Fruit fly (Drosophila melanogaster): ENCODE measurements around the gene CG5890.
A peak's percentile ranks its signal among the peaks of the same experiment; 100 is the strongest.

CG5890 gene

dm6 chr3R:25855594-25856305 lies at the start of gene CG5890:
TSS of gene CG5890 (plus strand) at chr3R:25856154.
- TF ChIP-seq luna (GFP tag; optimal IDR thresholded peaks at IDR 0.05) (no peak), slbo (GFP tag; IDR thresholded peaks at IDR 0.05) (peak; percentile 29; the same call in 1 of the 2 replicates), Ravus (GFP tag; IDR thresholded peaks at IDR 0.05) (no peak), CG2678 (tag; optimal IDR thresholded peaks at IDR 0.05) (peak; percentile 72), Antp (GFP tag; optimal IDR thresholded peaks at IDR 0.05) (no peak), CG7963 (GFP tag; IDR thresholded peaks at IDR 0.05; ENCODE audit: partially characterized antibody) (no peak), gcm (GFP tag; optimal IDR thresholded peaks at IDR 0.05) (no peak), dan (GFP tag; IDR thresholded peaks at IDR 0.05) (no peak), CG2889 (GFP tag; IDR thresholded peaks at IDR 0.05) (no peak), Lim3 (GFP tag; IDR thresholded peaks at IDR 0.05) (no peak), CG1233 (GFP tag; optimal IDR thresholded peaks at IDR 0.05) (peak; percentile 1), Oaz (GFP tag; IDR thresholded peaks at IDR 0.05) (no peak), fd102C (GFP tag; optimal IDR thresholded peaks at IDR 0.05) (no peak), gem (tag; optimal IDR thresholded peaks at IDR 0.05) (peak; percentile 48), CG2129 (GFP tag; IDR thresholded peaks at IDR 0.05; ENCODE audit: partially characterized antibody) (no peak), kni (GFP tag; optimal IDR thresholded peaks at IDR 0.05) (no peak), prd (optimal IDR thresholded peaks at IDR 0.05) (no peak), prd (GFP tag; IDR thresholded peaks at IDR 0.05) (no peak), bigmax (GFP tag; optimal IDR thresholded peaks at IDR 0.05) (no peak), da (GFP tag; optimal IDR thresholded peaks at IDR 0.05) (no peak), H2.0 (GFP tag; IDR thresholded peaks at IDR 0.05) (no peak), row (GFP tag; IDR thresholded peaks at IDR 0.05) (no peak), Fer1 (GFP tag; optimal IDR thresholded peaks at IDR 0.05) (peak; percentile 73), Hr51 (GFP tag; optimal IDR thresholded peaks at IDR 0.05) (peak in 1 of 2 experiments; percentile 44), CG13424 (tag; optimal IDR thresholded peaks at IDR 0.05) (peak; percentile 24), CG8765 (GFP tag; IDR thresholded peaks at IDR 0.05) (no peak), CG2202 (tag; optimal IDR thresholded peaks at IDR 0.05) (no peak), Camta (GFP tag; optimal IDR thresholded peaks at IDR 0.05) (no peak), CG14050 (GFP tag; IDR thresholded peaks at IDR 0.05) (no peak), dysf (GFP tag; IDR thresholded peaks at IDR 0.05) (0 out of 3 replicates have a peak, but pooled peaks have one; percentile 18), bcd (GFP tag; optimal IDR thresholded peaks at IDR 0.05) (peak; percentile 25), ind (GFP tag; optimal IDR thresholded peaks at IDR 0.05) (peak; percentile 17), Meics (GFP tag; optimal IDR thresholded peaks at IDR 0.05) (peak; percentile 72), CG9609 (GFP tag; optimal IDR thresholded peaks at IDR 0.05) (no peak), fd96Cb (tag; optimal IDR thresholded peaks at IDR 0.05) (no peak), mld (GFP tag; IDR thresholded peaks at IDR 0.05; ENCODE audit: partially characterized antibody) (no peak), fu2 (GFP tag; optimal IDR thresholded peaks at IDR 0.05) (no peak), CG10543 (GFP tag; optimal IDR thresholded peaks at IDR 0.05) (peak; percentile 34), aop (GFP tag; IDR thresholded peaks at IDR 0.05) (no peak), B-H1 (GFP tag; IDR thresholded peaks at IDR 0.05) (no peak), CG9437 (GFP tag; optimal IDR thresholded peaks at IDR 0.05) (peak; percentile 3), CG13624 (GFP tag; optimal IDR thresholded peaks at IDR 0.05) (no peak), gsb (GFP tag; IDR thresholded peaks at IDR 0.05) (no peak), HmgZ (tag; optimal IDR thresholded peaks at IDR 0.05) (no peak), CG9727 (GFP tag; optimal IDR thresholded peaks at IDR 0.05) (peak; percentile 37), Chrac-16 (GFP tag; optimal IDR thresholded peaks at IDR 0.05) (no peak), TFAM (GFP tag; optimal IDR thresholded peaks at IDR 0.05) (no peak), Xbp1 (GFP tag; optimal IDR thresholded peaks at IDR 0.05) (no peak), CG17328 (GFP tag; IDR thresholded peaks at IDR 0.05) (no peak), sens (GFP tag) (no peak), sr (GFP tag; IDR thresholded peaks at IDR 0.05) (no peak)
